Worm (Caenorhabditis elegans) whole organism, midembryonic: ENCODE measurements around the gene abcx-1.

Source experiments
- T22C8.4 ChIP-seq: fragments of 200-800 bp; sonication (Bioruptor generic); IDR thresholded peaks from 2 replicates; pipeline ENCODE4 v1.3.6; 2022; ENCODE audit warnings: missing genetic modification characterization, missing compliant biosample characterization
- cog-1 ChIP-seq: sonication (generic microtip); optimal IDR thresholded peaks from 2 replicates; lab custom pipeline; 2016; ENCODE audit warnings: missing genetic modification characterization, missing compliant biosample characterization
- flt-1 ChIP-seq: fragments of 200-800 bp; sonication (Bioruptor generic); IDR thresholded peaks from 2 replicates; pipeline ENCODE4 v1.3.6; 2022; ENCODE audit warnings: missing genetic modification characterization, missing compliant biosample characterization
- med-1 ChIP-seq: sonication (generic microtip); optimal IDR thresholded peaks from 2 replicates; lab custom pipeline; 2017; ENCODE audit warnings: missing genetic modification characterization, mild to moderate bottlenecking, missing compliant biosample characterization, antibody characterized with exemption, missing genetic modification reagents; ENCODE audit not compliant: insufficient read depth
- ref-1 ChIP-seq: fragments of 200-800 bp; sonication (Bioruptor generic); conservative IDR thresholded peaks from 2 replicates; pipeline ENCODE4 v1.3.6; 2022; ENCODE audit warnings: missing genetic modification reagents, missing genetic modification characterization, missing compliant biosample characterization
- tab-1 ChIP-seq: fragments of 200-800 bp; sonication (Bioruptor generic); IDR thresholded peaks from 2 replicates; pipeline ENCODE4 v1.3.6; 2022; ENCODE audit warnings: missing genetic modification characterization, missing compliant biosample characterization
- ztf-23 ChIP-seq: fragments of 200-800 bp; sonication (Bioruptor generic); IDR thresholded peaks from 2 replicates; pipeline ENCODE4 v1.3.6; 2022; ENCODE audit warnings: missing genetic modification reagents, missing genetic modification characterization, missing compliant biosample characterization

DNA sequence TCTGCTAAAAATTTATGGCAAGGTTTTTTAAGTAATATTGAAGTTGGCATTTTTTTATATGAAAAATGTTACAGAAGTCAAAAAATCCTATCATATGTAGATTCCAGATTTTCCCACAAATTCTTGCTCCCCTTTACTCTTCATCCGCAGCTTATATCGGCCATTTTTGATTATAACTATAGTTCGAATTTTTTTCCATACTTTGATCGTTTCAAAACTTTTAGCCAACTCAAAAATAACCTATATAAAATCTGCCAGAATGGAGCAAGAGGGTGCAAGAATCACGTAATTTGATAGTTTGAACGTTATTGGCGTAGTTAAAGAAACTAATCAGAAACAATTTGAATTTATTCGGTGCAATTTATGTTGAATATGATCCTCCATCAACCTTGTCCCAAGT lies 8.0 kb upstream of the abcx-1 start:
- TF ChIP-seq med-1 (GFP tag; lab: Kevin White, UChicago) = no peak
- TF ChIP-seq cog-1 (tag; lab: Kevin White, UChicago) = no peak
- TF ChIP-seq flt-1 = no peak
- TF ChIP-seq ref-1 (GFP tag; lab: Robert Waterston, UW) = no peak
- TF ChIP-seq ztf-23 = no peak
- no peak for TF ChIP-seq tab-1
- TF ChIP-seq T22C8.4 = no peak
